Worm (Caenorhabditis elegans): ENCODE measurements around the gene nhr-35.

The nhr-35 gene

DNA sequence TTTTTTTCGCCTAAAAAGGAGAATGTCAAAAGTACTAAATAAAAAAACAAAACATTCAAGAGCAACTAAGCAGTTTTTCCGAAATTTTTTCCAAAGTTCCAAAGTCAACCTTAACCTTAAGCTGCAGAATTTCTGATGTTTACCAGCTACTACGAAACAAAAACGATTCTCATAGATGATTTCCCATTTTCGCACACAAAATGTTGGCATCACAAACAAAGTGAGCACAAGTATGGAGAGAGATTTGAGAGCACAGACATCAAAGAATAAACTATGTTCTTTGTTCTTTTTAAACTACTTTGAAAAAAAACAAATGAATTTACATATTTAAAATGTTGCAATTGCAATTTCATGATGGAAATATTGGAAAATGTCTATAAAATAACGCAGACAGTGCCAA, 9.2 kb upstream of the nhr-35 start:
- TF ChIP-seq irx-1 (tag; optimal IDR thresholded peaks at IDR 0.05) (no peak), dpl-1 (GFP tag; optimal IDR thresholded peaks at IDR 0.05) (no peak), snu-23 (GFP tag; optimal IDR thresholded peaks at IDR 0.05) (no peak)

DNA sequence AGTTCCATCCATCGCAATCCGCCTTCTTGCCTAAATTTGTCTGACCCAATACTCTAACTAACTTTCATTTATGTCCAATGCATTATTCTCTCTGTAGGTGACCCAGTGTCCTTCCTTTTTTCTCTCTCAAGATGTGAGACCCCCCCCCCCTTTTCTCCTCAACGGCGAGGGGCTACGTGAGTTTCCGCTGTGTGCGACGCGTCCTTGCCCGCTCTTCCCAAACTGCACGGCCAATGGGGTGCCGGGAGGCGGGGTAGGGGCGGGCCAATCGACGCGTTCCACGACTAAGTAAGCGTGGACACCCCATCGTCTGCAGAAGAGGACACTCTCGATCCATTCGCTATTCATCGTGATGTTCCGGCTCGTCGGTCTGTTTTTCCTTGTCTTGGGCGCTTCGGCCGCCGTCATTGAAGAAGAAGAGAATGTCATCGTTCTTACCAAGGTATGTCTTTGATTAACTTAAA, 8.6 kb upstream of the nhr-35 start, which contains the start of gene pdi-2:
TSS of gene pdi-2 (plus strand) at position 269 of the 464 bp plus-strand sequence.
- TF ChIP-seq zag-1 (tag; optimal IDR thresholded peaks at IDR 0.05) (no peak), sup-37 (GFP tag; optimal IDR thresholded peaks at IDR 0.05) (peak; percentile 45), tbx-2 (tag; optimal IDR thresholded peaks at IDR 0.05) (peak; percentile 72), alr-1 (tag; optimal IDR thresholded peaks at IDR 0.05; ENCODE audit: borderline replicate concordance) (no peak), hlh-4 (tag; optimal IDR thresholded peaks at IDR 0.05) (no peak), ztf-11 (tag; optimal IDR thresholded peaks at IDR 0.05) (peak in 1 of 2 experiments; percentile 50), lin-15B (tag; optimal IDR thresholded peaks at IDR 0.05) (peak; percentile 8), nhr-19 (GFP tag; conservative IDR thresholded peaks at IDR 0.05) (peak; percentile 87), nhr-77 (tag; optimal IDR thresholded peaks at IDR 0.05) (peak; percentile 61), nhr-20 (tag; optimal IDR thresholded peaks at IDR 0.05) (peak; percentile 72), nhr-84 (tag; optimal IDR thresholded peaks at IDR 0.05) (no peak), xbp-1 (tag; optimal IDR thresholded peaks at IDR 0.05) (peak; percentile 100), unc-62 (GFP tag; optimal IDR thresholded peaks at IDR 0.05) (no peak), isw-1 (GFP tag; IDR thresholded peaks at IDR 0.05) (peak; percentile 61), F16B12.6 (tag; optimal IDR thresholded peaks at IDR 0.05) (peak; percentile 26), grh-1 (GFP tag; IDR thresholded peaks at IDR 0.05) (peak; percentile 92), aha-1 (tag; optimal IDR thresholded peaks at IDR 0.05) (peak; percentile 61), ceh-8 (GFP tag; optimal IDR thresholded peaks at IDR 0.05) (peak; percentile 51), sptf-1 (tag; optimal IDR thresholded peaks at IDR 0.05) (no peak), nhr-71 (tag; optimal IDR thresholded peaks at IDR 0.05) (peak; percentile 81), nhr-90 (tag; optimal IDR thresholded peaks at IDR 0.05; ENCODE audit: poor library complexity) (peak; percentile 80), mep-1 (tag; optimal IDR thresholded peaks at IDR 0.05) (peak; percentile 79), aly-2 (tag; optimal IDR thresholded peaks at IDR 0.05) (no peak), unc-98 (GFP tag; IDR thresholded peaks at IDR 0.05) (no peak), efl-3 (GFP tag; optimal IDR thresholded peaks at IDR 0.05) (peak; percentile 40), pax-3 (tag; optimal IDR thresholded peaks at IDR 0.05) (peak; percentile 73), elt-3 (tag; optimal IDR thresholded peaks at IDR 0.05) (peak in 4 of 6 experiments; percentile 4 to 75 (median 46)), nhr-28 (tag; optimal IDR thresholded peaks at IDR 0.05) (no peak), C04F5.9 (tag; optimal IDR thresholded peaks at IDR 0.05) (no peak), fos-1 (tag; optimal IDR thresholded peaks at IDR 0.05) (peak; percentile 24), efl-1 (optimal IDR thresholded peaks at IDR 0.05) (peak; percentile 39 to 54), efl-1 (GFP tag; optimal IDR thresholded peaks at IDR 0.05 in 1 of 2) (peak; percentile 5 to 89), snpc-4 (tag; optimal IDR thresholded peaks at IDR 0.05) (no peak), rnt-1 (tag; optimal IDR thresholded peaks at IDR 0.05) (peak; percentile 62), lsy-2 (tag; optimal IDR thresholded peaks at IDR 0.05) (peak; percentile 83 to 89), C16A3.4 (tag; optimal IDR thresholded peaks at IDR 0.05) (peak; percentile 49), jun-1 (tag; optimal IDR thresholded peaks at IDR 0.05) (peak; percentile 37), fkh-10 (GFP tag; optimal IDR thresholded peaks at IDR 0.05) (peak; percentile 53), irx-1 (tag; optimal IDR thresholded peaks at IDR 0.05) (peak; percentile 55), fkh-8 (tag; optimal IDR thresholded peaks at IDR 0.05) (peak; percentile 72), ztf-4 (tag; optimal IDR thresholded peaks at IDR 0.05) (no peak), skn-1 (tag; optimal IDR thresholded peaks at IDR 0.05) (peak; percentile 46), elt-2 (tag; optimal IDR thresholded peaks at IDR 0.05) (peak; percentile 61), unc-30 (tag; optimal IDR thresholded peaks at IDR 0.05) (no peak), nhr-47 (tag; optimal IDR thresholded peaks at IDR 0.05) (peak; percentile 76), egl-13 (tag; optimal IDR thresholded peaks at IDR 0.05) (peak; percentile 20), dsc-1 (tag; optimal IDR thresholded peaks at IDR 0.05) (peak; percentile 22), unc-86 (tag; optimal IDR thresholded peaks at IDR 0.05) (peak; percentile 44), ceh-82 (tag; optimal IDR thresholded peaks at IDR 0.05) (peak; percentile 43 to 85 (median 60))
